Fruit fly (Drosophila melanogaster): ENCODE measurements around the gene CG15022.

- TF ChIP-seq CG7045 (GFP tag; optimal IDR thresholded peaks at IDR 0.05) (no peak), CG33017 (tag; optimal IDR thresholded peaks at IDR 0.05) (no peak), bab1 (GFP tag; optimal IDR thresholded peaks at IDR 0.05) (no peak)
These were observed 1.4 kb upstream of the CG15022 start, which contains the start of gene CG15023 for dm6 chr3L:4461454-4462045.

Data from whole organism, adult.